Worm (Caenorhabditis elegans) whole organism, young adult: ENCODE data around the gene ZK632.2.

Experiments used
- B0261.1 ChIP-seq: sonication (generic microtip); optimal IDR thresholded peaks from 2 replicates; lab custom pipeline; 2016; ENCODE audit warnings: mild to moderate bottlenecking, missing genetic modification characterization, moderate library complexity, missing compliant biosample characterization
- F52B5.7 ChIP-seq: sonication (generic microtip); optimal IDR thresholded peaks from 2 replicates; lab custom pipeline; 2016; ENCODE audit warnings: mild to moderate bottlenecking, missing genetic modification characterization, missing compliant biosample characterization
- K11D2.4 ChIP-seq: fragments of 200-800 bp; sonication (Bioruptor generic); IDR thresholded peaks from 2 replicates; pipeline ENCODE4 v1.3.6; 2022; ENCODE audit warnings: missing genetic modification reagents, missing genetic modification characterization, missing compliant biosample characterization
- K12H6.12 ChIP-seq: fragments of 200-800 bp; sonication (Bioruptor generic); optimal IDR thresholded peaks from 2 replicates; lab custom pipeline; 2018; ENCODE audit warnings: mild to moderate bottlenecking, missing genetic modification characterization, missing compliant biosample characterization
- Y56A3A.18 ChIP-seq: fragments of 200-800 bp; sonication (Bioruptor generic); IDR thresholded peaks from 2 replicates; pipeline ENCODE4 v1.3.6; 2022; ENCODE audit warnings: missing genetic modification reagents, missing genetic modification characterization, missing compliant biosample characterization
- Y67H2A.10 ChIP-seq: fragments of 200-800 bp; sonication (Bioruptor generic); conservative IDR thresholded peaks from 2 replicates; pipeline ENCODE4 v1.3.6; 2022; ENCODE audit warnings: missing genetic modification reagents, missing genetic modification characterization, missing compliant biosample characterization
- Y95B8A.8 ChIP-seq: fragments of 200-800 bp; sonication (Bioruptor generic); IDR thresholded peaks from 2 replicates; pipeline ENCODE4 v1.3.6; 2022; ENCODE audit warnings: missing genetic modification reagents, missing genetic modification characterization, missing compliant biosample characterization
- ama-1 ChIP-seq, 3 experiments: fragments of 150-350 bp in 1 of 3; sonication (generic microtip) in 2 of 3; optimal IDR thresholded peaks; 2 replicates each; lab custom pipeline; 2014 to 2018; ENCODE audit warnings: missing biosample characterization in 2 of 3, missing genetic modification characterization in 2 of 3, missing genetic modification reagents in 2 of 3
- atf-7 ChIP-seq: sonication (generic microtip); optimal IDR thresholded peaks from 2 replicates; lab custom pipeline; 2017; ENCODE audit warnings: mild to moderate bottlenecking, missing genetic modification characterization, missing compliant biosample characterization
- attf-3 ChIP-seq: fragments of 200-800 bp; sonication (Bioruptor generic); conservative IDR thresholded peaks from 2 replicates; pipeline ENCODE4 v1.3.6; 2022; ENCODE audit warnings: missing genetic modification reagents, missing genetic modification characterization, missing compliant biosample characterization
- attf-5 ChIP-seq: fragments of 200-800 bp; sonication (Bioruptor generic); optimal IDR thresholded peaks from 2 replicates; lab custom pipeline; 2018; ENCODE audit warnings: mild to moderate bottlenecking, missing genetic modification characterization, missing compliant biosample characterization
- cebp-1 ChIP-seq, 2 experiments: fragments of 200-800 bp in 1 of 2; sonication (Bioruptor generic) in 1 of 2; sonication (generic microtip) in 1 of 2; IDR thresholded peaks in 1 of 2; optimal IDR thresholded peaks in 1 of 2; 2 replicates each; pipeline versions ENCODE4 v1.3.6 to Lab custom; 2017 to 2022; ENCODE audit warnings: missing compliant biosample characterization in 2 of 2, missing genetic modification characterization in 2 of 2, mild to moderate bottlenecking in 1 of 2, missing genetic modification reagents in 1 of 2, moderate library complexity in 1 of 2
- chd-7 ChIP-seq: sonication (generic microtip); optimal IDR thresholded peaks from 2 replicates; lab custom pipeline; 2016; ENCODE audit warnings: mild to moderate bottlenecking, missing genetic modification characterization, moderate library complexity, missing compliant biosample characterization
- die-1 ChIP-seq: sonication (generic microtip); optimal IDR thresholded peaks from 2 replicates; lab custom pipeline; 2016; ENCODE audit warnings: missing genotype, mild to moderate bottlenecking, missing genetic modification characterization, missing compliant biosample characterization
- egl-44 ChIP-seq: fragments of 200-800 bp; sonication (Bioruptor generic); IDR thresholded peaks from 2 replicates; pipeline ENCODE4 v1.3.6; 2022; ENCODE audit warnings: missing genetic modification reagents, missing genetic modification characterization, missing compliant biosample characterization
- ets-4 ChIP-seq: fragments of 200-800 bp; sonication (Bioruptor generic); optimal IDR thresholded peaks from 2 replicates; lab custom pipeline; 2018; ENCODE audit warnings: mild to moderate bottlenecking, missing genetic modification characterization, missing compliant biosample characterization
- fkh-3 ChIP-seq: sonication (generic microtip); optimal IDR thresholded peaks from 2 replicates; lab custom pipeline; 2016; ENCODE audit warnings: mild to moderate bottlenecking, missing genetic modification characterization, missing compliant biosample characterization
- hlh-26 ChIP-seq: fragments of 200-800 bp; sonication (Bioruptor generic); conservative IDR thresholded peaks from 2 replicates; pipeline ENCODE4 v1.3.6; 2022; ENCODE audit warnings: missing genetic modification reagents, missing genetic modification characterization, missing compliant biosample characterization
- hmg-1.2 ChIP-seq: fragments of 200-800 bp; sonication (Bioruptor generic); IDR thresholded peaks from 2 replicates; pipeline ENCODE4 v1.3.6; 2022; ENCODE audit warnings: missing genetic modification reagents, missing genetic modification characterization, missing compliant biosample characterization
- let-607 ChIP-seq, 2 experiments: fragments of 200-800 bp in 1 of 2; sonication (Bioruptor generic) in 1 of 2; sonication (generic microtip) in 1 of 2; optimal IDR thresholded peaks; 2 replicates each; lab custom pipeline; 2016 to 2018; ENCODE audit warnings: mild to moderate bottlenecking in 2 of 2, missing compliant biosample characterization in 2 of 2, missing genetic modification characterization in 2 of 2, moderate library complexity in 2 of 2, missing genotype in 1 of 2
- lin-26 ChIP-seq: fragments of 200-800 bp; sonication (Bioruptor generic); IDR thresholded peaks from 2 replicates; pipeline ENCODE4 v1.3.6; 2022; ENCODE audit warnings: missing genetic modification reagents, missing genetic modification characterization, missing compliant biosample characterization
- lin-35 ChIP-seq, 3 experiments: fragments of 150-350 bp in 2 of 3; sonication (generic microtip) in 1 of 3; optimal IDR thresholded peaks; 2 replicates each; lab custom pipeline; 2014 to 2018; ENCODE audit warnings: missing biosample characterization in 3 of 3, missing genetic modification characterization in 3 of 3, missing genetic modification reagents in 3 of 3
- lin-40 ChIP-seq: sonication (generic microtip); optimal IDR thresholded peaks from 2 replicates; lab custom pipeline; 2016; ENCODE audit warnings: missing genetic modification characterization, mild to moderate bottlenecking, missing compliant biosample characterization, missing genotype, missing genetic modification reagents
- lsl-1 ChIP-seq: fragments of 200-800 bp; sonication (Bioruptor generic); optimal IDR thresholded peaks from 2 replicates; lab custom pipeline; 2018; ENCODE audit warnings: mild to moderate bottlenecking, missing genetic modification characterization, moderate library complexity, missing compliant biosample characterization
- madf-6 ChIP-seq: fragments of 200-800 bp; sonication (Bioruptor generic); IDR thresholded peaks from 2 replicates; pipeline ENCODE4 v1.3.6; 2022; ENCODE audit warnings: missing genetic modification reagents, missing genetic modification characterization, missing compliant biosample characterization
- mcd-1 ChIP-seq: fragments of 200-800 bp; sonication (Bioruptor generic); IDR thresholded peaks from 2 replicates; pipeline ENCODE4 v1.3.6; 2022; ENCODE audit warnings: missing genetic modification reagents, missing genetic modification characterization, missing compliant biosample characterization
- nfyb-1 ChIP-seq: fragments of 200-800 bp; sonication (Bioruptor generic); IDR thresholded peaks from 2 replicates; pipeline ENCODE4 v1.3.6; 2022; ENCODE audit warnings: missing genetic modification reagents, missing genetic modification characterization, missing compliant biosample characterization
- nhr-120 ChIP-seq: fragments of 200-800 bp; sonication (Bioruptor generic); IDR thresholded peaks from 2 replicates; pipeline ENCODE4 v1.3.6; 2022; ENCODE audit warnings: missing genetic modification characterization, missing compliant biosample characterization
- nhr-80 ChIP-seq: sonication (generic microtip); optimal IDR thresholded peaks from 2 replicates; lab custom pipeline; 2016; ENCODE audit warnings: missing genetic modification characterization, missing compliant biosample characterization
- pbrm-1 ChIP-seq: fragments of 200-800 bp; sonication (Bioruptor generic); IDR thresholded peaks from 2 replicates; pipeline ENCODE4 v1.3.6; 2022; ENCODE audit warnings: missing genetic modification reagents, missing genetic modification characterization, missing compliant biosample characterization
- repo-1 ChIP-seq: sonication (generic microtip); optimal IDR thresholded peaks from 2 replicates; lab custom pipeline; 2017; ENCODE audit warnings: mild to moderate bottlenecking, missing genetic modification characterization, missing compliant biosample characterization
- snpc-1.1 ChIP-seq: sonication (generic microtip); optimal IDR thresholded peaks from 2 replicates; lab custom pipeline; 2017; ENCODE audit warnings: missing genetic modification characterization, mild to moderate bottlenecking, missing compliant biosample characterization, antibody characterized with exemption, moderate library complexity, missing genotype, missing genetic modification reagents; ENCODE audit not compliant: insufficient read depth
- snpc-1.3 ChIP-seq: sonication (generic microtip); optimal IDR thresholded peaks from 2 replicates; lab custom pipeline; 2017; ENCODE audit warnings: missing genetic modification characterization, mild to moderate bottlenecking, missing compliant biosample characterization, antibody characterized with exemption, moderate library complexity, missing genotype, missing genetic modification reagents; ENCODE audit not compliant: insufficient read depth
- snpc-4 ChIP-seq, 5 experiments: fragments of 150-350 bp in 1 of 5; sonication (generic microtip) in 4 of 5; optimal IDR thresholded peaks; 2 replicates each; lab custom pipeline; 2014 to 2018; ENCODE audit warnings: missing genetic modification characterization in 5 of 5, missing biosample characterization in 3 of 5, antibody characterized with exemption in 2 of 5, mild to moderate bottlenecking in 2 of 5, missing compliant biosample characterization in 2 of 5, missing genotype in 2 of 5, moderate library complexity in 2 of 5, missing genetic modification reagents in 1 of 5
- tlf-1 ChIP-seq: fragments of 200-800 bp; sonication (Bioruptor generic); optimal IDR thresholded peaks from 2 replicates; lab custom pipeline; 2018; ENCODE audit warnings: mild to moderate bottlenecking, missing genetic modification characterization, missing compliant biosample characterization
- zfh-2 ChIP-seq: fragments of 200-800 bp; sonication (Bioruptor generic); conservative IDR thresholded peaks from 2 replicates; pipeline ENCODE4 v1.3.6; 2022; ENCODE audit warnings: missing genetic modification reagents, missing genetic modification characterization, missing compliant biosample characterization
- zim-3 ChIP-seq: sonication (generic microtip); optimal IDR thresholded peaks from 2 replicates; lab custom pipeline; 2017; ENCODE audit warnings: mild to moderate bottlenecking, missing genetic modification characterization, moderate library complexity, missing compliant biosample characterization
- ztf-18 ChIP-seq: sonication (generic microtip); optimal IDR thresholded peaks from 2 replicates; lab custom pipeline; 2016; ENCODE audit warnings: missing genotype, mild to moderate bottlenecking, missing genetic modification characterization, missing compliant biosample characterization
- ztf-22 ChIP-seq: fragments of 200-800 bp; sonication (Bioruptor generic); optimal IDR thresholded peaks from 2 replicates; lab custom pipeline; 2018; ENCODE audit warnings: mild to moderate bottlenecking, missing genetic modification characterization, moderate library complexity, missing compliant biosample characterization
- ztf-28 ChIP-seq: fragments of 200-800 bp; sonication (Bioruptor generic); IDR thresholded peaks from 2 replicates; pipeline ENCODE4 v1.3.6; 2022; ENCODE audit warnings: missing genetic modification reagents, missing genetic modification characterization, missing compliant biosample characterization

The ZK632.2 gene

DNA sequence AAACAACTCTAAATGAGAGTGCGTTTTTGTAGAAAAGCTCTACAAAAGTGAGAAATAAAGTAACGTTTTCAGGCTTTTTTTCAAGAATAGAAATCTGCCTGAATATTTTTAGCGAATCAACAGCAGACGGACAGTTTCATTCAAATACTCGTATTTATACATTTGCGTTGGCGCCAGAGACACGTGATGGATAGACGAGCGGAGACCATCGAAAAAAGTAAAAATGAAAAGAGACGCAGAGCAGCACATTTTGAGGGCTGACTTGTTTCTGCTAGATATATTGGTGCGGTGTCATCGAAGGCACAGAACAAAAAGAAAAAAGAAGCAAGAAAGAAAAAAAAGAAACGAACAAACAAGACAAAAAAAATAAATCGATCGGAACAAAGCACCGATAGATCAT, 27.1 kb downstream of the ZK632.2 start (continued):
- TF ChIP-seq atf-7 (tag; lab: Kevin White, UChicago): peak; percentile 52
- TF ChIP-seq snpc-4 (GFP tag; optimal IDR thresholded peaks at IDR 0.05; lab: Kevin White, UChicago): peak; percentile 11
- TF ChIP-seq snpc-4 (tag; optimal IDR thresholded peaks at IDR 0.05; lab: Kevin White, UChicago): peak in 1 of 4 experiments; percentile 41
- TF ChIP-seq zim-3 (tag; lab: Kevin White, UChicago): no peak
- 0 out of 2 replicates have a peak, but pooled peaks have one; percentile 48 for TF ChIP-seq pbrm-1 (GFP tag; lab: Robert Waterston, UW)
- no peak for TF ChIP-seq Y67H2A.10 (GFP tag; lab: Robert Waterston, UW)
- no peak for TF ChIP-seq lsl-1 (GFP tag; lab: Kevin White, UChicago)
- no peak for TF ChIP-seq hlh-26 (GFP tag; lab: Robert Waterston, UW)
- TF ChIP-seq ztf-22 (GFP tag; lab: Kevin White, UChicago): no peak
- TF ChIP-seq repo-1 (tag; lab: Kevin White, UChicago): peak; percentile 40
- peak; percentile 73 for TF ChIP-seq attf-5
- TF ChIP-seq F52B5.7 (tag; lab: Kevin White, UChicago): no peak
- TF ChIP-seq lin-26: no peak
- no peak for TF ChIP-seq ets-4 (GFP tag; lab: Kevin White, UChicago)
- TF ChIP-seq snpc-1.3: no peak
- peak in 1 of 3 experiments; percentile 44 for TF ChIP-seq lin-35 (GFP tag; optimal IDR thresholded peaks at IDR 0.05; lab: Kevin White, UChicago)
- TF ChIP-seq ztf-18 (tag; lab: Kevin White, UChicago): no peak
- no peak for TF ChIP-seq zfh-2 (GFP tag; lab: Robert Waterston, UW)
- no peak for TF ChIP-seq snpc-1.1 (tag; lab: Kevin White, UChicago)
- 0 out of 2 replicates have a peak, but pooled peaks have one; percentile 61 for TF ChIP-seq mcd-1 (GFP tag; lab: Robert Waterston, UW)
- TF ChIP-seq Y56A3A.18 (GFP tag; lab: Robert Waterston, UW): no peak
- TF ChIP-seq let-607 (tag; optimal IDR thresholded peaks at IDR 0.05; lab: Kevin White, UChicago): peak; percentile 22 to 26
- peak; percentile 50 for TF ChIP-seq K12H6.12 (tag; lab: Kevin White, UChicago)
- peak; percentile 30 for TF ChIP-seq tlf-1 (GFP tag; lab: Kevin White, UChicago)
- peak; percentile 39 for TF ChIP-seq lin-40 (tag; lab: Kevin White, UChicago)
- TF ChIP-seq die-1 (tag; lab: Kevin White, UChicago): no peak
- no peak for TF ChIP-seq B0261.1 (tag; lab: Kevin White, UChicago)
- peak; percentile 11 for TF ChIP-seq nhr-80
- TF ChIP-seq madf-6: 0 out of 2 replicates have a peak, but pooled peaks have one; percentile 8
- TF ChIP-seq attf-3 (GFP tag; lab: Robert Waterston, UW): no peak
- peak; percentile 18 for TF ChIP-seq chd-7 (tag; lab: Kevin White, UChicago)
- TF ChIP-seq Y95B8A.8: no peak
- no peak for TF ChIP-seq ztf-28 (GFP tag; lab: Robert Waterston, UW)
- TF ChIP-seq nhr-120 (GFP tag; lab: Robert Waterston, UW): no peak
- TF ChIP-seq fkh-3 (tag; lab: Kevin White, UChicago): no peak
- peak; percentile 66 for TF ChIP-seq cebp-1 (GFP tag; IDR thresholded peaks at IDR 0.05; lab: Robert Waterston, UW)
- peak; percentile 61 for TF ChIP-seq cebp-1 (tag; optimal IDR thresholded peaks at IDR 0.05; lab: Kevin White, UChicago)
- peak; percentile 55; the same call in 1 of the 2 replicates for TF ChIP-seq nfyb-1 (GFP tag; lab: Robert Waterston, UW)
- TF ChIP-seq ama-1 (optimal IDR thresholded peaks at IDR 0.05; lab: Kevin White, UChicago): peak; percentile 79
- no peak for TF ChIP-seq ama-1 (GFP tag; optimal IDR thresholded peaks at IDR 0.05; lab: Kevin White, UChicago)
- 0 out of 2 replicates have a peak, but pooled peaks have one; percentile 25 for TF ChIP-seq hmg-1.2 (GFP tag; lab: Robert Waterston, UW)
- TF ChIP-seq egl-44 (GFP tag; lab: Robert Waterston, UW): no peak
- TF ChIP-seq K11D2.4 (GFP tag; lab: Robert Waterston, UW): peak; percentile 67; the same call in 1 of the 2 replicates
- TF ChIP-seq, all 124 proteins: peak for 24
